Fruit fly (Drosophila melanogaster) whole organism, adult: ENCODE results near the gene CG4701.

Experiments used
- CG12768 ChIP-seq: fragments of 200-800 bp; sonication (Bioruptor generic); optimal IDR thresholded peaks from 2 replicates; lab custom pipeline; 2017; ENCODE audit warnings: missing biosample characterization, missing genetic modification characterization, mild to moderate bottlenecking, moderate library complexity, missing genetic modification reagents
- CG14711 ChIP-seq: fragments of 200-800 bp; sonication (Bioruptor generic); optimal IDR thresholded peaks from 2 replicates; lab custom pipeline; 2018; ENCODE audit warnings: missing biosample characterization, mild to moderate bottlenecking, missing genetic modification characterization, moderate library complexity
- CG1620 ChIP-seq: fragments of 200-800 bp; sonication (Bioruptor generic); optimal IDR thresholded peaks from 2 replicates; lab custom pipeline; 2016; ENCODE audit warnings: missing biosample characterization, missing genetic modification characterization
- CG5204 ChIP-seq: fragments of 200-800 bp; sonication (Bioruptor generic); optimal IDR thresholded peaks from 2 replicates; lab custom pipeline; 2016; ENCODE audit warnings: missing biosample characterization, missing genetic modification characterization
- CG7045 ChIP-seq: fragments of 200-800 bp; sonication (Bioruptor generic); optimal IDR thresholded peaks from 2 replicates; lab custom pipeline; 2017; ENCODE audit warnings: missing biosample characterization, mild to moderate bottlenecking, missing genetic modification characterization
- Crg-1 ChIP-seq: fragments of 200-800 bp; sonication (Bioruptor generic); optimal IDR thresholded peaks from 2 replicates; lab custom pipeline; 2016; ENCODE audit warnings: missing biosample characterization, missing genetic modification characterization
- Hr96 ChIP-seq: fragments of 200-800 bp; sonication (Bioruptor generic); optimal IDR thresholded peaks from 2 replicates; lab custom pipeline; 2016; ENCODE audit warnings: missing biosample characterization, missing genetic modification characterization
- bab1 ChIP-seq: fragments of 200-800 bp; sonication (Bioruptor generic); optimal IDR thresholded peaks from 3 replicates; lab custom pipeline; 2019; ENCODE audit warnings: missing biosample characterization, mild to moderate bottlenecking, missing genetic modification characterization, moderate library complexity
- ovo ChIP-seq: fragments of 200-800 bp; sonication (Bioruptor generic); optimal IDR thresholded peaks from 2 replicates; lab custom pipeline; 2016; ENCODE audit warnings: missing biosample characterization, missing genetic modification characterization
- tj ChIP-seq: fragments of 200-800 bp; sonication (Bioruptor generic); optimal IDR thresholded peaks from 3 replicates; lab custom pipeline; 2017; ENCODE audit warnings: missing biosample characterization, mild to moderate bottlenecking, missing genetic modification characterization, moderate library complexity

- no peak for TF ChIP-seq CG14711 (tag; lab: Kevin White, UChicago)
- no peak for TF ChIP-seq ovo (GFP tag; lab: Kevin White, UChicago)
- no peak for TF ChIP-seq tj (GFP tag; lab: Kevin White, UChicago)
- TF ChIP-seq CG12768 (GFP tag; lab: Kevin White, UChicago), result no peak
- no peak for TF ChIP-seq CG5204
- no peak for TF ChIP-seq CG7045 (GFP tag; lab: Kevin White, UChicago)
- no peak for TF ChIP-seq CG1620
- TF ChIP-seq Crg-1 (GFP tag; lab: Kevin White, UChicago), result no peak
- no peak for TF ChIP-seq Hr96
- TF ChIP-seq bab1 (GFP tag; lab: Kevin White, UChicago), result no peak
These were observed 30.8 kb downstream of the CG4701 start, which contains the start of gene CG18420 for dm6 chr2L:14796542-14796941.
